Worm (Caenorhabditis elegans): ENCODE data around the gene B0034.7.
A peak's percentile ranks its signal among the peaks of the same experiment; 100 is the strongest.

DNA sequence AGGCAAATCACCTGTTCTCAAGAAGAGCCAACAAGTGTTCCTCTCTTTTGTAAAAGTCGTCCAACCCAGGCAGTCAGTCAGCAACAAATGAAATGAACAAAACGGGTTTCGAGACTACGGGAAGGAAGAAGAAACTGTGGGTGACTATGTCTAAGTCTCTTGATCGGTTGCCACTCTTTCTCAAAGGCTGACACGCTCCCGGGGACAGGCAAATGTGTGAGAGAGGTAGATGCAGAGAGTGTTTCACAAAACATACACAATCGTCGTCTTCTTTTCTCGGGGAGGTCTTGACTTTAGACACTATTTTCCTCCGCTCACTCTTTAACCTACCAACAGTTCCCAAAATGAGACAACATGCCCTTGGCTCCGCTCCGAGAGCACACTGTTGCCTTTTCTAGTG lies 30.3 kb upstream of the B0034.7 start:
- TF ChIP-seq him-1 (tag; optimal IDR thresholded peaks at IDR 0.05): no peak
- TF ChIP-seq dao-5 (tag; optimal IDR thresholded peaks at IDR 0.05): peak; percentile 25
